Worm (Caenorhabditis elegans): ENCODE data around the gene srw-48.

The srw-48 gene

DNA sequence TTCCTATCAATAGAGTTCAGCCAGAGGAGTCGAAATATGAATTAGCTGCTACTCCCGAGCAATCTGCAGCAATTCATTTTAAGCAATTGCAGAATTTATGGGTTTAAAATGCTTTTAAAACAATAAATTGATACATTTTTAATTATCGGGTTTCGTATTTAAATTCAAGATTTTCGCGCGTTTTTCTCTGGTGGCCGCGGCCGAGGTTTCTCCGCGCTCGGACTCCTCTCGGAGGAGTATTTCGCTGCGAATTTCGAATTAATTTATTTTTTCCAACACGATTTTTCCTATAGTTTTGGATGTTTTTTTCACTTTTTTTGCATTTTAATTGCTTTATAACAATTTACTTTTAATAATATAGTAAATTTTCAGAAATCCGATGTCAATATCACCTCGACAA is 19.3 kb upstream of the srw-48 start, which contains the start of gene F13A7.14 (continued):
- peak; percentile 82 for TF ChIP-seq isw-1 (GFP tag; IDR thresholded peaks at IDR 0.05)
- TF ChIP-seq dpl-1 (GFP tag; optimal IDR thresholded peaks at IDR 0.05): peak; percentile 95 to 98 (median 97)
- TF ChIP-seq sup-37 (GFP tag; optimal IDR thresholded peaks at IDR 0.05): peak; percentile 85
- TF ChIP-seq egl-13 (tag; optimal IDR thresholded peaks at IDR 0.05): peak; percentile 94
- TF ChIP-seq fkh-8 (tag; optimal IDR thresholded peaks at IDR 0.05): peak; percentile 77
- TF ChIP-seq lin-14 (GFP tag; optimal IDR thresholded peaks at IDR 0.05): peak; percentile 82
- no peak for TF ChIP-seq alr-1 (tag; optimal IDR thresholded peaks at IDR 0.05; ENCODE audit: borderline replicate concordance)
- TF ChIP-seq ceh-8 (GFP tag; optimal IDR thresholded peaks at IDR 0.05): peak; percentile 61
- TF ChIP-seq nhr-90 (tag; optimal IDR thresholded peaks at IDR 0.05; ENCODE audit: poor library complexity): peak; percentile 97
- peak; percentile 92 for TF ChIP-seq nhr-20 (tag; optimal IDR thresholded peaks at IDR 0.05)
- peak; percentile 97 to 98 for TF ChIP-seq efl-1 (optimal IDR thresholded peaks at IDR 0.05)
- peak; percentile 97 to 100 for TF ChIP-seq efl-1 (GFP tag; optimal IDR thresholded peaks at IDR 0.05 in 1 of 2)
- TF ChIP-seq swsn-7 (tag; optimal IDR thresholded peaks at IDR 0.05): peak; percentile 89
- peak; percentile 94 for TF ChIP-seq pax-3 (tag; optimal IDR thresholded peaks at IDR 0.05)
- TF ChIP-seq ceh-63 (GFP tag; optimal IDR thresholded peaks at IDR 0.05): peak; percentile 32
- TF ChIP-seq ztf-11 (tag; optimal IDR thresholded peaks at IDR 0.05): peak in 1 of 2 experiments; percentile 98
- no peak for TF ChIP-seq nhr-237 (tag; optimal IDR thresholded peaks at IDR 0.05)
- TF ChIP-seq ces-1 (GFP tag; optimal IDR thresholded peaks at IDR 0.05): no peak
- peak; percentile 81 for TF ChIP-seq elt-2 (tag; optimal IDR thresholded peaks at IDR 0.05)
- no peak for TF ChIP-seq hpl-2 (GFP tag; optimal IDR thresholded peaks at IDR 0.05)
- peak; percentile 94 for TF ChIP-seq sox-4 (tag; optimal IDR thresholded peaks at IDR 0.05)
- TF ChIP-seq pqm-1 (tag; optimal IDR thresholded peaks at IDR 0.05): no peak
- TF ChIP-seq F16B12.6 (tag; optimal IDR thresholded peaks at IDR 0.05): peak; percentile 15
- TF ChIP-seq unc-86 (tag; optimal IDR thresholded peaks at IDR 0.05): peak; percentile 83
- TF ChIP-seq ceh-88 (GFP tag; IDR thresholded peaks at IDR 0.05): peak; percentile 71
- peak; percentile 83 for TF ChIP-seq Y116A8C.19 (tag; optimal IDR thresholded peaks at IDR 0.05; ENCODE audit: borderline replicate concordance)
- peak; percentile 97 for TF ChIP-seq fkh-4 (tag; optimal IDR thresholded peaks at IDR 0.05; ENCODE audit: borderline replicate concordance)
- TF ChIP-seq mef-2 (tag; optimal IDR thresholded peaks at IDR 0.05): no peak
- TF ChIP-seq snu-23 (GFP tag; optimal IDR thresholded peaks at IDR 0.05): peak; percentile 90
- peak; percentile 91 for TF ChIP-seq unc-98 (GFP tag; IDR thresholded peaks at IDR 0.05)
- peak; percentile 58 for TF ChIP-seq ztf-4 (tag; optimal IDR thresholded peaks at IDR 0.05)
- peak; percentile 95 for TF ChIP-seq nhr-71 (tag; optimal IDR thresholded peaks at IDR 0.05)
- peak; percentile 91 for TF ChIP-seq xbp-1 (tag; optimal IDR thresholded peaks at IDR 0.05)
- TF ChIP-seq skn-1 (tag; optimal IDR thresholded peaks at IDR 0.05): peak; percentile 85
- TF ChIP-seq aha-1 (tag; optimal IDR thresholded peaks at IDR 0.05): no peak
- TF ChIP-seq blmp-1 (tag; optimal IDR thresholded peaks at IDR 0.05): peak; percentile 46
- peak; percentile 88 for TF ChIP-seq C04F5.9 (tag; optimal IDR thresholded peaks at IDR 0.05)
- peak; percentile 64 for TF ChIP-seq lin-15B (tag; optimal IDR thresholded peaks at IDR 0.05)

DNA sequence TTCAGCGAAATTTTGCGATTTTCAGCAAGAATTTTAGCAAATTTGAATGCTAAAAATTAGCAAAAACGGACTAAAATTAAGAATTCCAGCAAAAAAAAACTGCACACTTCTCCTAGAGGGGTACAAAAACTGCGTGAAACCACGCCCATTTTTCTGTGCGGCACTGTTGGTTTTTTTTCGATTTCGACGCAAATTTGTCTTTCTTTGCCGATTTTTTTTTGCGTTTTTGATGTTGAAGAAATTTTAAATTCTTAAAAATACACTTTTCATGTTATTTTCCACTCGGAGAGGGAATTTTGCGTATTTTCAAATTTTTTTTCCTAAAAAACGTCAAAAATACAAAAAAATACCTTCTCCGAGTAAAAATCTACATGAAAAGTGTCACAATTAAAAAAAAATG is 16.8 kb upstream of the srw-48 start, which contains the start of gene syp-1:
Gene syp-1, plus strand, starts transcription at position 301 of the 400 bp plus-strand sequence.
- no peak for TF ChIP-seq elt-2 (tag; optimal IDR thresholded peaks at IDR 0.05)
- TF ChIP-seq snu-23 (GFP tag; optimal IDR thresholded peaks at IDR 0.05): no peak
- TF ChIP-seq hpl-2 (GFP tag; optimal IDR thresholded peaks at IDR 0.05): no peak
- no peak for TF ChIP-seq pag-3 (tag; optimal IDR thresholded peaks at IDR 0.05; ENCODE audit: borderline replicate concordance, insufficient read depth)
- no peak for TF ChIP-seq zip-4 (GFP tag; optimal IDR thresholded peaks at IDR 0.05)
- TF ChIP-seq nhr-90 (tag; optimal IDR thresholded peaks at IDR 0.05; ENCODE audit: poor library complexity): no peak
- no peak for TF ChIP-seq efl-3 (GFP tag; optimal IDR thresholded peaks at IDR 0.05)
- no peak for TF ChIP-seq nhr-84 (tag; optimal IDR thresholded peaks at IDR 0.05)
- no peak for TF ChIP-seq isw-1 (GFP tag; IDR thresholded peaks at IDR 0.05)
- no peak for TF ChIP-seq tlp-1 (tag; optimal IDR thresholded peaks at IDR 0.05)
- TF ChIP-seq swsn-7 (tag; optimal IDR thresholded peaks at IDR 0.05): no peak
- TF ChIP-seq Y116A8C.19 (tag; optimal IDR thresholded peaks at IDR 0.05; ENCODE audit: borderline replicate concordance): no peak
- no peak for TF ChIP-seq unc-30 (tag; optimal IDR thresholded peaks at IDR 0.05)

Data from whole organism, L1 larva.